Fruit fly (Drosophila melanogaster) whole organism, embryonic: ENCODE results near the gene sdt.

Experiments used
- Adf1 ChIP-seq: fragments of 200-800 bp; sonication (Bioruptor generic); IDR thresholded peaks from 2 replicates; pipeline ENCODE4 v1.3.6; 2022; ENCODE audit warnings: missing biosample characterization, missing genetic modification characterization
- Asciz ChIP-seq: fragments of 200-800 bp; sonication (Bioruptor generic); optimal IDR thresholded peaks from 2 replicates; lab custom pipeline; 2017; ENCODE audit warnings: missing biosample characterization, mild to moderate bottlenecking, missing genetic modification characterization, missing genetic modification reagents
- BEAF-32 ChIP-seq: fragments of 200-800 bp; sonication (Bioruptor generic); optimal IDR thresholded peaks from 3 replicates; lab custom pipeline; 2017; ENCODE audit warnings: missing biosample characterization, missing genetic modification characterization, mild to moderate bottlenecking, moderate library complexity, missing genetic modification reagents
- Bdp1 ChIP-seq: fragments of 200-800 bp; sonication (Bioruptor generic); optimal IDR thresholded peaks from 3 replicates; lab custom pipeline; 2016; ENCODE audit warnings: missing biosample characterization, missing genetic modification characterization
- CG10209 ChIP-seq: fragments of 200-800 bp; sonication (Bioruptor generic); optimal IDR thresholded peaks from 3 replicates; lab custom pipeline; 2017; ENCODE audit warnings: missing biosample characterization, mild to moderate bottlenecking, missing genetic modification characterization, missing genetic modification reagents
- CG1024 ChIP-seq: fragments of 200-800 bp; sonication (Bioruptor generic); IDR thresholded peaks from 2 replicates; pipeline ENCODE4 v1.3.6; 2022; ENCODE audit warnings: missing biosample characterization, missing genetic modification characterization
- CG10267 ChIP-seq: fragments of 200-800 bp; sonication (Bioruptor generic); optimal IDR thresholded peaks from 2 replicates; lab custom pipeline; 2018; ENCODE audit warnings: missing biosample characterization, mild to moderate bottlenecking, missing genetic modification characterization, moderate library complexity
- CG10654 ChIP-seq: fragments of 200-800 bp; sonication (Bioruptor generic); optimal IDR thresholded peaks from 2 replicates; lab custom pipeline; 2016; ENCODE audit warnings: missing biosample characterization, missing genetic modification characterization
- CG11085 ChIP-seq: fragments of 200-800 bp; sonication (Bioruptor generic); IDR thresholded peaks from 2 replicates; pipeline ENCODE4 v1.3.6; 2022; ENCODE audit warnings: missing biosample characterization, missing genetic modification characterization
- CG12071 ChIP-seq: fragments of 200-800 bp; sonication (Bioruptor generic); optimal IDR thresholded peaks from 3 replicates; lab custom pipeline; 2018; ENCODE audit warnings: missing biosample characterization, mild to moderate bottlenecking, missing genetic modification characterization
- CG1233 ChIP-seq: fragments of 200-800 bp; sonication (Bioruptor generic); optimal IDR thresholded peaks from 4 replicates; lab custom pipeline; 2018; ENCODE audit warnings: missing biosample characterization, mild to moderate bottlenecking, missing genetic modification characterization
- CG12391 ChIP-seq: fragments of 200-800 bp; sonication (Bioruptor generic); optimal IDR thresholded peaks from 3 replicates; lab custom pipeline; 2018; ENCODE audit warnings: missing biosample characterization, mild to moderate bottlenecking, missing genetic modification characterization, moderate library complexity
- CG13287 ChIP-seq: fragments of 200-800 bp; sonication (Bioruptor generic); IDR thresholded peaks from 2 replicates; pipeline ENCODE4 v1.3.6; 2022; ENCODE audit warnings: missing biosample characterization, missing genetic modification characterization; ENCODE audit not compliant: partially characterized antibody
- CG13775 ChIP-seq: fragments of 200-800 bp; sonication (Bioruptor generic); optimal IDR thresholded peaks from 3 replicates; lab custom pipeline; 2017; ENCODE audit warnings: missing biosample characterization, mild to moderate bottlenecking, missing genetic modification characterization
- CG1529 ChIP-seq: fragments of 200-800 bp; sonication (Bioruptor generic); optimal IDR thresholded peaks from 3 replicates; lab custom pipeline; 2018; ENCODE audit warnings: missing biosample characterization, missing genetic modification characterization
- CG1603 ChIP-seq: fragments of 200-800 bp; sonication (Bioruptor generic); optimal IDR thresholded peaks from 2 replicates; lab custom pipeline; 2019; ENCODE audit warnings: missing biosample characterization, mild to moderate bottlenecking, missing genetic modification characterization, moderate library complexity
- CG17361 ChIP-seq: fragments of 200-800 bp; sonication (Bioruptor generic); IDR thresholded peaks from 3 replicates; pipeline ENCODE4 v1.3.6; 2022; ENCODE audit warnings: missing biosample characterization, missing genetic modification characterization
- CG17802 ChIP-seq: fragments of 200-800 bp; sonication (Bioruptor generic); optimal IDR thresholded peaks from 2 replicates; lab custom pipeline; 2018; ENCODE audit warnings: missing biosample characterization, mild to moderate bottlenecking, missing genetic modification characterization, moderate library complexity
- CG17912 ChIP-seq: fragments of 200-800 bp; sonication (Bioruptor generic); optimal IDR thresholded peaks from 2 replicates; lab custom pipeline; 2018; ENCODE audit warnings: missing biosample characterization, mild to moderate bottlenecking, missing genetic modification characterization
- CG1792 ChIP-seq: fragments of 200-800 bp; sonication (Bioruptor generic); optimal IDR thresholded peaks from 2 replicates; lab custom pipeline; 2016; ENCODE audit warnings: missing biosample characterization, missing genetic modification characterization
- CG30403 ChIP-seq: fragments of 200-800 bp; sonication (Bioruptor generic); optimal IDR thresholded peaks from 3 replicates; lab custom pipeline; 2016; ENCODE audit warnings: missing biosample characterization, missing genetic modification characterization
- CG31365 ChIP-seq: fragments of 200-800 bp; sonication (Bioruptor generic); optimal IDR thresholded peaks from 2 replicates; lab custom pipeline; 2018; ENCODE audit warnings: missing biosample characterization, mild to moderate bottlenecking, missing genetic modification characterization
- CG32532 ChIP-seq: fragments of 200-800 bp; sonication (Bioruptor generic); IDR thresholded peaks from 2 replicates; pipeline ENCODE4 v1.3.6; 2022; ENCODE audit warnings: missing biosample characterization, missing genetic modification characterization
- CG6272 ChIP-seq: fragments of 200-800 bp; sonication (Bioruptor generic); IDR thresholded peaks from 2 replicates; pipeline ENCODE4 v1.3.6; 2022; ENCODE audit warnings: missing biosample characterization, missing genetic modification characterization
- CG6683 ChIP-seq: fragments of 200-800 bp; sonication (Bioruptor generic); optimal IDR thresholded peaks from 2 replicates; lab custom pipeline; 2017; ENCODE audit warnings: missing biosample characterization, mild to moderate bottlenecking, missing genetic modification characterization, missing genetic modification reagents
- CG8089 ChIP-seq: fragments of 200-800 bp; sonication (Bioruptor generic); optimal IDR thresholded peaks from 3 replicates; lab custom pipeline; 2016; ENCODE audit warnings: missing biosample characterization, missing genetic modification characterization
- CG9609 ChIP-seq: fragments of 200-800 bp; sonication (Bioruptor generic); optimal IDR thresholded peaks from 3 replicates; lab custom pipeline; 2016; ENCODE audit warnings: missing biosample characterization, missing genetic modification characterization
- CG9727 ChIP-seq: fragments of 200-800 bp; sonication (Bioruptor generic); optimal IDR thresholded peaks from 3 replicates; lab custom pipeline; 2017; ENCODE audit warnings: missing biosample characterization, mild to moderate bottlenecking, missing genetic modification characterization
- CG9876 ChIP-seq: fragments of 200-800 bp; sonication (Bioruptor generic); optimal IDR thresholded peaks from 2 replicates; lab custom pipeline; 2016; ENCODE audit warnings: missing biosample characterization, missing genetic modification characterization
- Elba2 ChIP-seq: fragments of 200-800 bp; sonication (Bioruptor generic); optimal IDR thresholded peaks from 3 replicates; lab custom pipeline; 2016; ENCODE audit warnings: missing biosample characterization, missing genetic modification characterization
- Hmx ChIP-seq: fragments of 200-800 bp; sonication (Bioruptor generic); optimal IDR thresholded peaks from 2 replicates; lab custom pipeline; 2016; ENCODE audit warnings: missing biosample characterization, missing genetic modification characterization
- NC2β ChIP-seq: fragments of 200-800 bp; sonication (Bioruptor generic); optimal IDR thresholded peaks from 2 replicates; lab custom pipeline; 2016; ENCODE audit warnings: missing biosample characterization, missing genetic modification characterization
- Oli ChIP-seq: fragments of 200-800 bp; sonication (Bioruptor generic); optimal IDR thresholded peaks from 2 replicates; lab custom pipeline; 2018; ENCODE audit warnings: missing biosample characterization, mild to moderate bottlenecking, missing genetic modification characterization, moderate library complexity
- Optix ChIP-seq: fragments of 200-800 bp; sonication (Bioruptor generic); IDR thresholded peaks from 3 replicates; pipeline ENCODE4 v1.3.6; 2022; ENCODE audit warnings: missing biosample characterization, missing genetic modification characterization
- Ravus ChIP-seq: fragments of 200-800 bp; sonication (Bioruptor generic); IDR thresholded peaks from 2 replicates; pipeline ENCODE4 v1.3.6; 2022; ENCODE audit warnings: missing biosample characterization, missing genetic modification characterization
- Six4 ChIP-seq: fragments of 200-800 bp; sonication (Bioruptor generic); optimal IDR thresholded peaks from 2 replicates; lab custom pipeline; 2016; ENCODE audit warnings: missing biosample characterization, missing genetic modification characterization
- Xbp1 ChIP-seq: fragments of 200-800 bp; sonication (Bioruptor generic); optimal IDR thresholded peaks from 3 replicates; lab custom pipeline; 2016; ENCODE audit warnings: missing biosample characterization, mild to moderate bottlenecking, missing genetic modification characterization
- al ChIP-seq: fragments of 200-800 bp; sonication (Bioruptor generic); IDR thresholded peaks from 2 replicates; pipeline ENCODE4 v1.3.6; 2022; ENCODE audit warnings: missing biosample characterization, missing genetic modification characterization
- ara ChIP-seq: fragments of 200-800 bp; sonication (Bioruptor generic); IDR thresholded peaks from 2 replicates; pipeline ENCODE4 v1.3.6; 2022; ENCODE audit warnings: missing biosample characterization, missing genetic modification characterization
- btn ChIP-seq: fragments of 200-800 bp; sonication (Bioruptor generic); optimal IDR thresholded peaks from 2 replicates; lab custom pipeline; 2016; ENCODE audit warnings: missing biosample characterization, missing genetic modification characterization
- disco-r ChIP-seq: fragments of 200-800 bp; sonication (Bioruptor generic); optimal IDR thresholded peaks from 2 replicates; lab custom pipeline; 2016; ENCODE audit warnings: missing biosample characterization, missing genetic modification characterization
- dm ChIP-seq: fragments of 200-800 bp; sonication (Bioruptor generic); optimal IDR thresholded peaks from 3 replicates; lab custom pipeline; 2016; ENCODE audit warnings: missing biosample characterization, missing genetic modification characterization
- fd64A ChIP-seq: fragments of 200-800 bp; sonication (Bioruptor generic); optimal IDR thresholded peaks from 3 replicates; lab custom pipeline; 2018; ENCODE audit warnings: missing biosample characterization, mild to moderate bottlenecking, missing genetic modification characterization
- grau ChIP-seq: fragments of 200-800 bp; optimal IDR thresholded peaks from 3 replicates; lab custom pipeline; 2019; ENCODE audit warnings: missing biosample characterization, mild to moderate bottlenecking, missing genetic modification characterization, moderate library complexity
- ham ChIP-seq: fragments of 200-800 bp; sonication (Bioruptor generic); IDR thresholded peaks from 2 replicates; pipeline ENCODE4 v1.3.6; 2022; ENCODE audit warnings: missing biosample characterization, missing genetic modification characterization
- jing ChIP-seq: fragments of 200-800 bp; sonication (Bioruptor generic); optimal IDR thresholded peaks from 2 replicates; lab custom pipeline; 2018; ENCODE audit warnings: missing biosample characterization, mild to moderate bottlenecking, missing genetic modification characterization
- knrl ChIP-seq: fragments of 200-800 bp; sonication (Bioruptor generic); IDR thresholded peaks from 3 replicates; pipeline ENCODE4 v1.3.6; 2022; ENCODE audit warnings: missing biosample characterization, missing genetic modification characterization; ENCODE audit not compliant: partially characterized antibody
- lmd ChIP-seq: fragments of 200-800 bp; sonication (Bioruptor generic); IDR thresholded peaks from 2 replicates; pipeline ENCODE4 v1.3.6; 2022; ENCODE audit warnings: missing biosample characterization, missing genetic modification characterization
- pfk ChIP-seq: fragments of 200-800 bp; sonication (Bioruptor generic); optimal IDR thresholded peaks from 2 replicates; lab custom pipeline; 2018; ENCODE audit warnings: missing biosample characterization, mild to moderate bottlenecking, missing genetic modification characterization, moderate library complexity
- ranshi ChIP-seq: fragments of 200-800 bp; sonication (Bioruptor generic); IDR thresholded peaks from 2 replicates; pipeline ENCODE4 v1.3.6; 2022; ENCODE audit warnings: missing biosample characterization, missing genetic modification characterization
- tap ChIP-seq: fragments of 200-800 bp; optimal IDR thresholded peaks from 3 replicates; lab custom pipeline; 2019; ENCODE audit warnings: missing biosample characterization, mild to moderate bottlenecking, missing genetic modification characterization, moderate library complexity
- vvl ChIP-seq: fragments of 200-800 bp; sonication (Bioruptor generic); IDR thresholded peaks from 2 replicates; pipeline ENCODE4 v1.3.6; 2022; ENCODE audit warnings: missing biosample characterization, missing genetic modification characterization

The sdt gene

dm6 chrX:8233167-8233566, 54.8 kb downstream of the sdt start (continued):
- TF ChIP-seq CG1792 (GFP tag; lab: Kevin White, UChicago) (no peak), tap (tag; lab: Kevin White, UChicago) (no peak), pfk (GFP tag; lab: Kevin White, UChicago) (no peak), btn (GFP tag; lab: Kevin White, UChicago) (no peak), NC2β (GFP tag; lab: Kevin White, UChicago) (no peak), fd64A (GFP tag; lab: Kevin White, UChicago) (no peak), CG6272 (no peak), ham (GFP tag; lab: Robert Waterston, UW) (no peak), CG6683 (GFP tag; lab: Kevin White, UChicago) (no peak), Xbp1 (GFP tag; lab: Kevin White, UChicago) (peak; percentile 20), CG13775 (GFP tag; lab: Kevin White, UChicago) (no peak), CG9609 (GFP tag; lab: Kevin White, UChicago) (no peak), CG1024 (GFP tag; lab: Robert Waterston, UW) (no peak), dm (GFP tag; lab: Kevin White, UChicago) (no peak), jing (GFP tag; lab: Kevin White, UChicago) (no peak), CG30403 (GFP tag; lab: Kevin White, UChicago) (peak; percentile 41), CG12071 (GFP tag; lab: Kevin White, UChicago) (peak; percentile 28), CG1603 (tag; lab: Kevin White, UChicago) (no peak), CG10654 (GFP tag; lab: Kevin White, UChicago) (no peak), Bdp1 (GFP tag; lab: Kevin White, UChicago) (no peak), ranshi (GFP tag; lab: Robert Waterston, UW) (no peak), CG1529 (GFP tag; lab: Kevin White, UChicago) (no peak), CG31365 (tag; lab: Kevin White, UChicago) (no peak), Six4 (no peak), CG17802 (tag; lab: Kevin White, UChicago) (no peak), disco-r (no peak), vvl (GFP tag; lab: Robert Waterston, UW) (peak; percentile 42), CG17361 (GFP tag; lab: Robert Waterston, UW) (no peak), Adf1 (peak; percentile 55; the same call in 1 of the 2 replicates), CG13287 (GFP tag; lab: Robert Waterston, UW) (no peak), CG10209 (GFP tag; lab: Kevin White, UChicago) (peak; percentile 8), ara (GFP tag; lab: Robert Waterston, UW) (no peak), Hmx (GFP tag; lab: Kevin White, UChicago) (no peak), Optix (GFP tag; lab: Robert Waterston, UW) (no peak), al (peak; percentile 22; the same call in 1 of the 2 replicates), knrl (GFP tag; lab: Robert Waterston, UW) (no peak), CG17912 (GFP tag; lab: Kevin White, UChicago) (no peak), CG9876 (no peak), grau (peak; percentile 18), Ravus (GFP tag; lab: Robert Waterston, UW) (no peak), CG32532 (GFP tag; lab: Robert Waterston, UW) (peak; percentile 58), Oli (no peak), CG12391 (tag; lab: Kevin White, UChicago) (no peak), CG9727 (GFP tag; lab: Kevin White, UChicago) (peak; percentile 10), CG10267 (no peak), lmd (GFP tag; lab: Robert Waterston, UW) (no peak), CG11085 (no peak), CG1233 (GFP tag; lab: Kevin White, UChicago) (no peak), Asciz (no peak), CG8089 (GFP tag; lab: Kevin White, UChicago) (no peak), BEAF-32 (GFP tag; lab: Kevin White, UChicago) (no peak), Elba2 (GFP tag; lab: Kevin White, UChicago) (no peak)
